Worm (Caenorhabditis elegans) whole organism, L4 larva: Measurements from ENCODE around the gene C28A5.6.
"Not testable (repeated sequence)": the region's sequence is repeated elsewhere in the genome, so short reads cannot be mapped to it uniquely, and the experiment has no call there.

Experiments
- D1046.2 ChIP-seq: fragments of 200-800 bp; sonication (Bioruptor generic); IDR thresholded peaks from 2 replicates; pipeline ENCODE4 v1.3.6; 2022; ENCODE audit warnings: missing genetic modification characterization, missing compliant biosample characterization
- F10B5.3 ChIP-seq: sonication (generic microtip); optimal IDR thresholded peaks from 2 replicates; lab custom pipeline; 2016; ENCODE audit warnings: mild to moderate bottlenecking, missing genetic modification characterization, missing compliant biosample characterization
- F37D6.2 ChIP-seq: sonication (generic microtip); optimal IDR thresholded peaks from 2 replicates; lab custom pipeline; 2016; ENCODE audit warnings: mild to moderate bottlenecking, missing genetic modification characterization, missing compliant biosample characterization
- T20F7.1 ChIP-seq: fragments of 200-800 bp; sonication (Bioruptor generic); optimal IDR thresholded peaks from 2 replicates; lab custom pipeline; 2018; ENCODE audit warnings: mild to moderate bottlenecking, missing genetic modification characterization, missing compliant biosample characterization
- Y48G9A.11 ChIP-seq: fragments of 200-800 bp; sonication (Bioruptor generic); IDR thresholded peaks from 2 replicates; pipeline ENCODE4 v1.3.6; 2022; ENCODE audit warnings: missing genetic modification reagents, missing genetic modification characterization, missing compliant biosample characterization
- Y5F2A.4 ChIP-seq: fragments of 200-800 bp; sonication (Bioruptor generic); optimal IDR thresholded peaks from 2 replicates; lab custom pipeline; 2018; ENCODE audit warnings: mild to moderate bottlenecking, missing genetic modification characterization, missing compliant biosample characterization
- ZK337.2 ChIP-seq: fragments of 200-800 bp; sonication (Bioruptor generic); IDR thresholded peaks from 2 replicates; pipeline ENCODE4 v1.3.6; 2022; ENCODE audit warnings: missing genetic modification reagents, missing genetic modification characterization, missing compliant biosample characterization
- arid-1 ChIP-seq: fragments of 200-800 bp; sonication (Bioruptor generic); conservative IDR thresholded peaks from 2 replicates; pipeline ENCODE4 v1.3.6; 2022; ENCODE audit warnings: missing genetic modification reagents, missing genetic modification characterization, missing compliant biosample characterization
- daf-19 ChIP-seq: fragments of 200-800 bp; sonication (Bioruptor generic); conservative IDR thresholded peaks from 2 replicates; pipeline ENCODE4 v1.3.6; 2022; ENCODE audit warnings: missing genetic modification characterization, missing compliant biosample characterization
- dmd-6 ChIP-seq: fragments of 200-800 bp; sonication (Bioruptor generic); IDR thresholded peaks from 2 replicates; pipeline ENCODE4 v1.3.6; 2022; ENCODE audit warnings: missing genetic modification reagents, missing genetic modification characterization, missing compliant biosample characterization
- dve-1 ChIP-seq: sonication (generic microtip); optimal IDR thresholded peaks from 2 replicates; lab custom pipeline; 2017; ENCODE audit warnings: antibody characterized with exemption, mild to moderate bottlenecking, missing genetic modification characterization, missing compliant biosample characterization; ENCODE audit not compliant: insufficient read depth
- egl-43 ChIP-seq: fragments of 200-800 bp; sonication (Bioruptor generic); IDR thresholded peaks from 2 replicates; pipeline ENCODE4 v1.3.6; 2022; ENCODE audit warnings: missing genetic modification reagents, missing genetic modification characterization, missing compliant biosample characterization
- gei-8 ChIP-seq: fragments of 200-800 bp; sonication (Bioruptor generic); optimal IDR thresholded peaks from 2 replicates; lab custom pipeline; 2018; ENCODE audit warnings: mild to moderate bottlenecking, missing genetic modification characterization, missing compliant biosample characterization
- hif-1 ChIP-seq, 2 experiments: sonication (generic microtip); optimal IDR thresholded peaks; 2 replicates each; lab custom pipeline; 2016 to 2017; ENCODE audit warnings: missing compliant biosample characterization in 2 of 2, missing genetic modification characterization in 2 of 2, missing genetic modification reagents in 2 of 2, missing genotype in 2 of 2, mild to moderate bottlenecking in 1 of 2
- hmg-1.1 ChIP-seq: fragments of 200-800 bp; sonication (Bioruptor generic); IDR thresholded peaks from 2 replicates; pipeline ENCODE4 v1.3.6; 2022; ENCODE audit warnings: missing genetic modification reagents, missing genetic modification characterization, missing compliant biosample characterization
- lim-7 ChIP-seq: fragments of 200-800 bp; sonication (Bioruptor generic); IDR thresholded peaks from 2 replicates; pipeline ENCODE4 v1.3.6; 2022; ENCODE audit warnings: missing genetic modification characterization, missing compliant biosample characterization
- lin-1 ChIP-seq: fragments of 200-800 bp; sonication (Bioruptor generic); IDR thresholded peaks from 2 replicates; pipeline ENCODE4 v1.3.6; 2022; ENCODE audit warnings: missing genetic modification reagents, missing genetic modification characterization, missing compliant biosample characterization
- lin-29 ChIP-seq: fragments of 200-800 bp; sonication (Bioruptor generic); IDR thresholded peaks from 2 replicates; pipeline ENCODE4 v1.3.6; 2022; ENCODE audit warnings: missing genetic modification reagents, missing genetic modification characterization, missing compliant biosample characterization
- lsy-2 ChIP-seq, 2 experiments: fragments of 150-350 bp in 1 of 2; sonication (generic microtip) in 1 of 2; optimal IDR thresholded peaks; 2 replicates each; lab custom pipeline; 2014 to 2017; ENCODE audit warnings: missing biosample characterization in 2 of 2, missing genetic modification characterization in 2 of 2
- mdt-29 ChIP-seq: fragments of 200-800 bp; sonication (Bioruptor generic); IDR thresholded peaks from 2 replicates; pipeline ENCODE4 v1.3.6; 2022; ENCODE audit warnings: missing genetic modification reagents, missing genetic modification characterization, missing compliant biosample characterization
- mep-1 ChIP-seq: fragments of 150-350 bp; sonication (generic microtip); optimal IDR thresholded peaks from 3 replicates; lab custom pipeline; 2014; ENCODE audit warnings: missing biosample characterization, missing genetic modification characterization
- mes-2 ChIP-seq: sonication (generic microtip); optimal IDR thresholded peaks from 2 replicates; lab custom pipeline; 2016; ENCODE audit warnings: missing genotype, mild to moderate bottlenecking, missing genetic modification characterization, missing compliant biosample characterization; ENCODE audit not compliant: poor library complexity, severe bottlenecking
- mxl-3 ChIP-seq: fragments of 200-800 bp; sonication (Bioruptor generic); optimal IDR thresholded peaks from 2 replicates; lab custom pipeline; 2018; ENCODE audit warnings: mild to moderate bottlenecking, missing genetic modification characterization, missing compliant biosample characterization
- nhr-111 ChIP-seq: fragments of 200-800 bp; sonication (Bioruptor generic); optimal IDR thresholded peaks from 2 replicates; lab custom pipeline; 2018; ENCODE audit warnings: mild to moderate bottlenecking, missing genetic modification characterization, missing compliant biosample characterization
- nhr-25 ChIP-seq: sonication (generic microtip); optimal IDR thresholded peaks from 2 replicates; lab custom pipeline; 2017; ENCODE audit warnings: missing genetic modification characterization, mild to moderate bottlenecking, missing compliant biosample characterization, antibody characterized with exemption, moderate library complexity, borderline replicate concordance; ENCODE audit not compliant: insufficient read depth
- nhr-41 ChIP-seq: fragments of 200-800 bp; sonication (Bioruptor generic); IDR thresholded peaks from 2 replicates; pipeline ENCODE4 v1.3.6; 2022; ENCODE audit warnings: missing genetic modification reagents, missing genetic modification characterization, missing compliant biosample characterization
- pha-4 ChIP-seq, 2 experiments: fragments of 150-350 bp in 1 of 2; fragments of 200-800 bp in 1 of 2; sonication (Bioruptor generic) in 1 of 2; IDR thresholded peaks in 1 of 2; optimal IDR thresholded peaks in 1 of 2; 2 replicates each; pipeline versions ENCODE4 v1.3.6 to Lab custom; 2014 to 2022; ENCODE audit warnings: missing genetic modification characterization in 2 of 2, missing genetic modification reagents in 2 of 2, missing biosample characterization in 1 of 2, missing compliant biosample characterization in 1 of 2
- pqm-1 ChIP-seq: sonication (generic microtip); optimal IDR thresholded peaks from 2 replicates; lab custom pipeline; 2017; ENCODE audit warnings: missing biosample characterization, missing genetic modification characterization
- rbr-2 ChIP-seq: sonication (generic microtip); optimal IDR thresholded peaks from 2 replicates; lab custom pipeline; 2016; ENCODE audit warnings: missing genotype, missing genetic modification characterization, missing compliant biosample characterization
- saeg-2 ChIP-seq: fragments of 200-800 bp; sonication (Bioruptor generic); IDR thresholded peaks from 2 replicates; pipeline ENCODE4 v1.3.6; 2022; ENCODE audit warnings: missing genetic modification reagents, missing genetic modification characterization, missing compliant biosample characterization
- set-16 ChIP-seq: fragments of 200-800 bp; sonication (Bioruptor generic); IDR thresholded peaks from 2 replicates; pipeline ENCODE4 v1.3.6; 2022; ENCODE audit warnings: missing genetic modification reagents, missing genetic modification characterization, missing compliant biosample characterization
- snpc-1.2 ChIP-seq: fragments of 200-800 bp; sonication (Bioruptor generic); IDR thresholded peaks from 2 replicates; pipeline ENCODE4 v1.3.6; 2022; ENCODE audit warnings: missing genetic modification reagents, missing genetic modification characterization, missing compliant biosample characterization
- tra-1 ChIP-seq: fragments of 200-800 bp; sonication (Bioruptor generic); IDR thresholded peaks from 2 replicates; pipeline ENCODE4 v1.3.6; 2022; ENCODE audit warnings: missing genetic modification reagents, missing genetic modification characterization, missing compliant biosample characterization
- unc-62 ChIP-seq, 3 experiments: fragments of 150-350 bp in 1 of 3; sonication (generic microtip); optimal IDR thresholded peaks in 2 of 3; peaks in 1 of 3; 1 replicate in 1 of 3; 2 replicates in 2 of 3; lab custom pipeline; 2014 to 2017; ENCODE audit warnings: missing biosample characterization in 3 of 3, missing genetic modification characterization in 3 of 3, missing genetic modification reagents in 3 of 3, missing genotype in 1 of 3
- vab-7 ChIP-seq: fragments of 200-800 bp; sonication (Bioruptor generic); IDR thresholded peaks from 2 replicates; pipeline ENCODE4 v1.3.6; 2022; ENCODE audit warnings: missing genetic modification reagents, missing genetic modification characterization, missing compliant biosample characterization
- zip-11 ChIP-seq: fragments of 200-800 bp; sonication (Bioruptor generic); IDR thresholded peaks from 2 replicates; pipeline ENCODE4 v1.3.6; 2022; ENCODE audit warnings: missing genetic modification characterization, missing compliant biosample characterization
- zip-2 ChIP-seq: fragments of 150-350 bp; optimal IDR thresholded peaks from 2 replicates; lab custom pipeline; 2014; ENCODE audit warnings: missing biosample characterization, missing genetic modification characterization

The C28A5.6 gene

DNA sequence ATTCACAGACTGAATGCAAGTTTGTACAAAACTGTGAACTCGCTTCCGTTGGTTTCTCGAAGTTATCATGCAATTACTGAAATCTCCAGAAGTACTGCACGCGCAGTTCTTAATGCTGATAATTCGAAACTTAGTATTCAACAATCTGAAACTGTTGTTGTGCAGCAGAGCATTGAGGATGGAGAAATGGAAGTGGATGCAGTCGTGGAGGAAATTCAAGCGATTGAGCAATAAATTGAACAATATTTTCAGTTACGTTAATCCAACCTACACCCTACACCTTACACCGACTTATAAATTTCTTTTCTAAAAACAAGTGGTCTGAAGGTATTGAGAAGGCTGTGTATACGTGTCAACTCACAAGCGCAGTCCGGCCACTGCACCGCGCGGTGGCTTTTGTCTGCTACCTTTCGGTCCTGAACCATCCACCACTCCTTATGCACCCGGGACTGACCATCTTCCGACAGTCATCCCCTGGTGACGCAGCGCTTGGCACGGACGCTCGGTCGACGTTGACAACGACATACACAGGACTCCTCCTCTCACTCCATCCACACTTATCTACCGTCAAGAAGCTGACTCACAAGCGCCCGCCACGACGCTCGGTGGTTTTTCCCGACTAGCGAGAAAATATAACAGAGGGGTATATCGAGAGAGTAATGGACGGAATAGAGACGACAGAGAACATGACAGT lies 50.6 kb downstream of the C28A5.6 start (continued):
- peak; percentile 70 for TF ChIP-seq pqm-1
- TF ChIP-seq F10B5.3 (tag; lab: Kevin White, UChicago) = peak; percentile 68
- peak; percentile 63 for TF ChIP-seq lin-1
- peak; percentile 62 for TF ChIP-seq mes-2 (tag; lab: Kevin White, UChicago)
- peak; percentile 46; the same call in 1 of the 2 replicates for TF ChIP-seq zip-11 (GFP tag; lab: Robert Waterston, UW)
- TF ChIP-seq Y48G9A.11 = 0 out of 2 replicates have a peak, but pooled peaks have one; percentile 7
- peak; percentile 43 for TF ChIP-seq dve-1 (tag; lab: Kevin White, UChicago)
- 0 out of 2 replicates have a peak, but pooled peaks have one; percentile 16 for TF ChIP-seq lin-29 (GFP tag; lab: Robert Waterston, UW)
- TF ChIP-seq pha-4 (GFP tag; IDR thresholded peaks at IDR 0.05; lab: Robert Waterston, UW) = peak; percentile 82
- TF ChIP-seq pha-4, unc-62 (tag; optimal IDR thresholded peaks at IDR 0.05; lab: Kevin White, UChicago): not testable (repeated sequence)
- TF ChIP-seq egl-43 = peak; percentile 79
- peak; percentile 45 for TF ChIP-seq zip-2 (tag; lab: Kevin White, UChicago)
- TF ChIP-seq vab-7 = 0 out of 2 replicates have a peak, but pooled peaks have one; percentile 43
- TF ChIP-seq unc-62 (GFP tag; optimal IDR thresholded peaks at IDR 0.05 in 1 of 2; lab: Kevin White, UChicago) = peak in 1 of 2 experiments; percentile 66
- 0 out of 2 replicates have a peak, but pooled peaks have one; percentile 17 for TF ChIP-seq mdt-29 (GFP tag; lab: Robert Waterston, UW)
- TF ChIP-seq lsy-2 (tag; optimal IDR thresholded peaks at IDR 0.05; lab: Kevin White, UChicago) = peak in 1 of 2 experiments; percentile 64
- peak; percentile 63 for TF ChIP-seq dmd-6 (GFP tag; lab: Robert Waterston, UW)
- TF ChIP-seq Y5F2A.4 = peak; percentile 19
- TF ChIP-seq mep-1 = peak; percentile 72
- peak; percentile 41 for TF ChIP-seq gei-8 (GFP tag; lab: Kevin White, UChicago)
- 0 out of 2 replicates have a peak, but pooled peaks have one; percentile 68 for TF ChIP-seq saeg-2 (GFP tag; lab: Robert Waterston, UW)
- TF ChIP-seq rbr-2 (tag; lab: Kevin White, UChicago) = peak; percentile 69
- peak; percentile 30; the same call in 1 of the 2 replicates for TF ChIP-seq snpc-1.2 (GFP tag; lab: Robert Waterston, UW)
- peak; percentile 79 for TF ChIP-seq nhr-25 (tag; lab: Kevin White, UChicago)
- peak; percentile 64 for TF ChIP-seq tra-1
- peak; percentile 91 for TF ChIP-seq set-16 (GFP tag; lab: Robert Waterston, UW)
- peak; percentile 57 for TF ChIP-seq T20F7.1
- peak; percentile 78 for TF ChIP-seq nhr-41 (GFP tag; lab: Robert Waterston, UW)
- TF ChIP-seq mxl-3 = peak; percentile 48
- TF ChIP-seq hmg-1.1 (GFP tag; lab: Robert Waterston, UW) = peak; percentile 88
- TF ChIP-seq ZK337.2 (GFP tag; lab: Robert Waterston, UW) = peak; percentile 70; the same call in 1 of the 2 replicates
- peak in 1 of 2 experiments; percentile 54 for TF ChIP-seq hif-1 (tag; optimal IDR thresholded peaks at IDR 0.05; lab: Kevin White, UChicago)
- TF ChIP-seq daf-19 = 0 out of 2 replicates have a peak, but pooled peaks have one; percentile 57
- peak; percentile 8; the same call in 1 of the 2 replicates for TF ChIP-seq D1046.2 (GFP tag; lab: Robert Waterston, UW)
- TF ChIP-seq lim-7 (GFP tag; lab: Robert Waterston, UW) = peak; percentile 65
- peak; percentile 69 for TF ChIP-seq nhr-111 (GFP tag; lab: Kevin White, UChicago)
- TF ChIP-seq F37D6.2 (tag; lab: Kevin White, UChicago) = peak; percentile 34
- TF ChIP-seq arid-1 = peak; percentile 68
